Comparison of ENCODE assay signal across 1 fruit fly cellular context in the genomic region with DNA sequence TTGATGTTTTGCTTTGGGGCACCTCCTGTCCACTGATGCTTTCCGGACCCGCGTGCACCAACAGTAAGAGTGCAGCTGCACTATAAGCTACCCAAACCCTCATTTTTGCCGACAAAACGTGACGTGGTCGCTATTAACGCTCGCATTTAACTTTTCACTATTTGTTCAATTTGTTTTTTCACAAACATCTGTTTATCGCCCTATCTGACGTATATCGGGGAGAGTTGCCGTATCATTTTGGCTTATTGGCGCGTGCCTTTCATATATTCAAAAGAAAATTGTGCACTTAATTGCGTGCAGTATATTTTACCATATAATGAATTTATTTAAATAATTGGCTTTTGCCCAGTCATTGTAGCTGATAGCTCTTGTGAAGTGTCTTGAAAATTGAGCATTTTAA.
A peak's percentile ranks its signal among the peaks of the same experiment; 100 is the strongest.
TF ChIP-seq lines count a peak whose summit lies in the region.

TSS of gene Nhe1 (minus strand) at position 193 of the 400 bp plus-strand sequence.
TSS of gene Sam-S (plus strand) at position 364 of the 400 bp plus-strand sequence.

TF ChIP-seq in whole organism, embryonic, 481 proteins besides CTCF, POLR2A, EP300 and RAD21 (continued from another document and continues in another):
- TF ChIP-seq CG4820 (GFP tag; optimal IDR thresholded peaks at IDR 0.05; lab: Kevin White, UChicago) (no peak), ato (GFP tag; IDR thresholded peaks at IDR 0.05; lab: Robert Waterston, UW; ENCODE audit: partially characterized antibody) (no peak), BEAF-32 (GFP tag; optimal IDR thresholded peaks at IDR 0.05; lab: Kevin White, UChicago) (peak; percentile 31), CG13624 (GFP tag; optimal IDR thresholded peaks at IDR 0.05; lab: Kevin White, UChicago) (no peak), trem (tag; optimal IDR thresholded peaks at IDR 0.05; lab: Kevin White, UChicago) (peak; percentile 9), MESR4 (GFP tag; optimal IDR thresholded peaks at IDR 0.05; lab: Kevin White, UChicago) (peak; percentile 83), TFAM (GFP tag; optimal IDR thresholded peaks at IDR 0.05; lab: Kevin White, UChicago) (no peak), CG7357 (GFP tag; IDR thresholded peaks at IDR 0.05; lab: Robert Waterston, UW) (no peak), Atf3 (GFP tag; optimal IDR thresholded peaks at IDR 0.05; lab: Kevin White, UChicago) (no peak), CG3281 (GFP tag; optimal IDR thresholded peaks at IDR 0.05; lab: Kevin White, UChicago) (no peak), fu2 (GFP tag; optimal IDR thresholded peaks at IDR 0.05; lab: Kevin White, UChicago) (no peak), CG34376 (GFP tag; optimal IDR thresholded peaks at IDR 0.05; lab: Kevin White, UChicago) (no peak), bab2 (GFP tag; optimal IDR thresholded peaks at IDR 0.05; lab: Kevin White, UChicago) (no peak), br (optimal IDR thresholded peaks at IDR 0.05; lab: Kevin White, UChicago) (no peak), Max (GFP tag; optimal IDR thresholded peaks at IDR 0.05; lab: Kevin White, UChicago) (no peak), CG3163 (GFP tag; optimal IDR thresholded peaks at IDR 0.05; lab: Kevin White, UChicago) (no peak), HLH3B (GFP tag; IDR thresholded peaks at IDR 0.05; lab: Robert Waterston, UW) (no peak), Sin3A (optimal IDR thresholded peaks at IDR 0.05; lab: Kevin White, UChicago) (no peak), unc-4 (GFP tag; IDR thresholded peaks at IDR 0.05; lab: Robert Waterston, UW; ENCODE audit: partially characterized antibody) (0 out of 2 replicates have a peak, but pooled peaks have one; percentile 35), CG12219 (GFP tag; optimal IDR thresholded peaks at IDR 0.05; lab: Kevin White, UChicago) (no peak), zen (tag; optimal IDR thresholded peaks at IDR 0.05; lab: Kevin White, UChicago) (no peak), CG2712 (tag; optimal IDR thresholded peaks at IDR 0.05; lab: Kevin White, UChicago) (no peak), Usf (GFP tag; optimal IDR thresholded peaks at IDR 0.05; lab: Kevin White, UChicago) (no peak), Dfd (GFP tag; optimal IDR thresholded peaks at IDR 0.05; lab: Kevin White, UChicago) (no peak), Sry-δ (GFP tag; optimal IDR thresholded peaks at IDR 0.05; lab: Kevin White, UChicago) (peak; percentile 22), C15 (GFP tag; IDR thresholded peaks at IDR 0.05; lab: Robert Waterston, UW) (no peak), CG9609 (GFP tag; optimal IDR thresholded peaks at IDR 0.05; lab: Kevin White, UChicago) (no peak), eyg (GFP tag; optimal IDR thresholded peaks at IDR 0.05; lab: Kevin White, UChicago) (no peak), Gug (GFP tag; IDR thresholded peaks at IDR 0.05; lab: Robert Waterston, UW) (no peak), stwl (tag; optimal IDR thresholded peaks at IDR 0.05; lab: Kevin White, UChicago) (peak; percentile 8), CoRest (tag; optimal IDR thresholded peaks at IDR 0.05; lab: Kevin White, UChicago) (no peak), CG6791 (GFP tag; IDR thresholded peaks at IDR 0.05; lab: Robert Waterston, UW; ENCODE audit: partially characterized antibody) (0 out of 3 replicates have a peak, but pooled peaks have one; percentile 27), ranshi (GFP tag; IDR thresholded peaks at IDR 0.05; lab: Robert Waterston, UW) (no peak), sug (tag; optimal IDR thresholded peaks at IDR 0.05; lab: Kevin White, UChicago) (no peak), CG9932 (GFP tag; IDR thresholded peaks at IDR 0.05; lab: Robert Waterston, UW) (no peak), CG2116 (GFP tag; optimal IDR thresholded peaks at IDR 0.05; lab: Kevin White, UChicago) (peak; percentile 29), CG15073 (GFP tag; optimal IDR thresholded peaks at IDR 0.05; lab: Kevin White, UChicago) (no peak), HmgZ (tag; optimal IDR thresholded peaks at IDR 0.05; lab: Kevin White, UChicago) (no peak), CG10209 (GFP tag; optimal IDR thresholded peaks at IDR 0.05; lab: Kevin White, UChicago) (no peak), Eip74EF (GFP tag; optimal IDR thresholded peaks at IDR 0.05; lab: Kevin White, UChicago) (no peak), CG43689 (GFP tag; IDR thresholded peaks at IDR 0.05; lab: Robert Waterston, UW) (no peak), Hey (tag; optimal IDR thresholded peaks at IDR 0.05; lab: Kevin White, UChicago) (no peak), Gsc (GFP tag; IDR thresholded peaks at IDR 0.05; lab: Robert Waterston, UW) (no peak), crp (GFP tag; optimal IDR thresholded peaks at IDR 0.05; lab: Kevin White, UChicago) (peak in 1 of 2 experiments; percentile 78), Myb (GFP tag; optimal IDR thresholded peaks at IDR 0.05; lab: Kevin White, UChicago) (no peak), CG11085 (GFP tag; IDR thresholded peaks at IDR 0.05; lab: Robert Waterston, UW) (no peak), CG17186 (GFP tag; optimal IDR thresholded peaks at IDR 0.05; lab: Kevin White, UChicago) (no peak), CG12155 (GFP tag; optimal IDR thresholded peaks at IDR 0.05; lab: Kevin White, UChicago) (no peak), prd (optimal IDR thresholded peaks at IDR 0.05; lab: Kevin White, UChicago) (no peak), prd (GFP tag; IDR thresholded peaks at IDR 0.05; lab: Robert Waterston, UW) (no peak), CG13287 (GFP tag; IDR thresholded peaks at IDR 0.05; lab: Robert Waterston, UW; ENCODE audit: partially characterized antibody) (peak; percentile 54), CG18011 (GFP tag; optimal IDR thresholded peaks at IDR 0.05; lab: Kevin White, UChicago) (no peak), CG13424 (tag; optimal IDR thresholded peaks at IDR 0.05; lab: Kevin White, UChicago) (no peak), CG17912 (GFP tag; optimal IDR thresholded peaks at IDR 0.05; lab: Kevin White, UChicago) (no peak), Optix (GFP tag; IDR thresholded peaks at IDR 0.05; lab: Robert Waterston, UW) (no peak), B-H2 (GFP tag; optimal IDR thresholded peaks at IDR 0.05; lab: Kevin White, UChicago) (no peak), CG17328 (GFP tag; IDR thresholded peaks at IDR 0.05; lab: Robert Waterston, UW) (no peak), twi (tag; optimal IDR thresholded peaks at IDR 0.05; lab: Kevin White, UChicago) (peak; percentile 15), CG14965 (GFP tag; optimal IDR thresholded peaks at IDR 0.05; lab: Kevin White, UChicago; ENCODE audit: borderline replicate concordance) (no peak), MBD-R2 (GFP tag; IDR thresholded peaks at IDR 0.05; lab: Robert Waterston, UW) (peak; percentile 44; the same call in 1 of the 2 replicates), CG16779 (GFP tag; IDR thresholded peaks at IDR 0.05; lab: Robert Waterston, UW) (no peak), CG5245 (GFP tag; optimal IDR thresholded peaks at IDR 0.05; lab: Kevin White, UChicago) (no peak), Mad (GFP tag; optimal IDR thresholded peaks at IDR 0.05; lab: Kevin White, UChicago) (no peak), Dip3 (GFP tag; optimal IDR thresholded peaks at IDR 0.05; lab: Kevin White, UChicago) (no peak), emc (GFP tag; optimal IDR thresholded peaks at IDR 0.05; lab: Kevin White, UChicago) (no peak), pros (GFP tag; optimal IDR thresholded peaks at IDR 0.05; lab: Kevin White, UChicago) (no peak), NFAT (GFP tag; IDR thresholded peaks at IDR 0.05; lab: Robert Waterston, UW) (no peak), CG30020 (tag; optimal IDR thresholded peaks at IDR 0.05; lab: Kevin White, UChicago) (no peak), hbn (GFP tag; IDR thresholded peaks at IDR 0.05; lab: Robert Waterston, UW; ENCODE audit: partially characterized antibody) (no peak), E2f2 (GFP tag; IDR thresholded peaks at IDR 0.05; lab: Robert Waterston, UW) (peak; percentile 89), bcd (GFP tag; optimal IDR thresholded peaks at IDR 0.05; lab: Kevin White, UChicago) (no peak), cato (GFP tag; optimal IDR thresholded peaks at IDR 0.05; lab: Kevin White, UChicago; ENCODE audit: borderline replicate concordance) (no peak), so (GFP tag; IDR thresholded peaks at IDR 0.05; lab: Robert Waterston, UW) (no peak), zen2 (GFP tag; IDR thresholded peaks at IDR 0.05; lab: Robert Waterston, UW; ENCODE audit: partially characterized antibody) (no peak), Fer1 (GFP tag; optimal IDR thresholded peaks at IDR 0.05; lab: Kevin White, UChicago) (no peak), CG8281 (tag; optimal IDR thresholded peaks at IDR 0.05; lab: Kevin White, UChicago) (no peak), Dbx (GFP tag; IDR thresholded peaks at IDR 0.05; lab: Robert Waterston, UW) (no peak), CG4617 (GFP tag; optimal IDR thresholded peaks at IDR 0.05; lab: Kevin White, UChicago; ENCODE audit: borderline replicate concordance) (peak; percentile 38), CG7963 (GFP tag; IDR thresholded peaks at IDR 0.05; lab: Robert Waterston, UW; ENCODE audit: partially characterized antibody) (no peak), CG17802 (tag; optimal IDR thresholded peaks at IDR 0.05; lab: Kevin White, UChicago) (no peak), run (tag; optimal IDR thresholded peaks at IDR 0.05; lab: Kevin White, UChicago) (no peak), HLH54F (GFP tag; optimal IDR thresholded peaks at IDR 0.05; lab: Kevin White, UChicago) (no peak), Ets97D (GFP tag; optimal IDR thresholded peaks at IDR 0.05; lab: Kevin White, UChicago) (peak; percentile 6), ttk (GFP tag; IDR thresholded peaks at IDR 0.05; lab: Robert Waterston, UW) (no peak), Adf1 (GFP tag; IDR thresholded peaks at IDR 0.05; lab: Robert Waterston, UW) (no peak), nau (GFP tag; optimal IDR thresholded peaks at IDR 0.05; lab: Kevin White, UChicago) (no peak), en (GFP tag; optimal IDR thresholded peaks at IDR 0.05; lab: Kevin White, UChicago) (no peak), Scr (GFP tag; IDR thresholded peaks at IDR 0.05; lab: Robert Waterston, UW; ENCODE audit: partially characterized antibody) (peak; percentile 14), pita (GFP tag; optimal IDR thresholded peaks at IDR 0.05; lab: Kevin White, UChicago) (no peak), tna (GFP tag; IDR thresholded peaks at IDR 0.05; lab: Robert Waterston, UW; ENCODE audit: partially characterized antibody) (no peak), CG1603 (tag; optimal IDR thresholded peaks at IDR 0.05; lab: Kevin White, UChicago) (peak; percentile 8), Ets65A (GFP tag; lab: Kevin White, UChicago) (no peak), unpg (GFP tag; optimal IDR thresholded peaks at IDR 0.05; lab: Kevin White, UChicago) (no peak), Nf-YC (tag; optimal IDR thresholded peaks at IDR 0.05; lab: Kevin White, UChicago) (no peak), Ada2b (GFP tag; IDR thresholded peaks at IDR 0.05; lab: Robert Waterston, UW) (no peak), CG9817 (tag; optimal IDR thresholded peaks at IDR 0.05; lab: Kevin White, UChicago) (no peak), CrebB (tag; optimal IDR thresholded peaks at IDR 0.05; lab: Kevin White, UChicago) (no peak), az2 (GFP tag; optimal IDR thresholded peaks at IDR 0.05; lab: Kevin White, UChicago) (no peak), pzg (GFP tag; optimal IDR thresholded peaks at IDR 0.05; lab: Kevin White, UChicago) (peak; percentile 40), Ptx1 (GFP tag; IDR thresholded peaks at IDR 0.05; lab: Robert Waterston, UW) (no peak), kay (GFP tag; optimal IDR thresholded peaks at IDR 0.05; lab: Kevin White, UChicago) (no peak), gem (tag; optimal IDR thresholded peaks at IDR 0.05; lab: Kevin White, UChicago) (no peak), CG8089 (GFP tag; optimal IDR thresholded peaks at IDR 0.05; lab: Kevin White, UChicago) (no peak), sr (GFP tag; IDR thresholded peaks at IDR 0.05; lab: Robert Waterston, UW) (no peak), CG3995 (GFP tag; optimal IDR thresholded peaks at IDR 0.05; lab: Kevin White, UChicago) (no peak), gt (GFP tag; IDR thresholded peaks at IDR 0.05; lab: Robert Waterston, UW) (no peak), Rfx (GFP tag; IDR thresholded peaks at IDR 0.05; lab: Robert Waterston, UW) (no peak), jing (GFP tag; optimal IDR thresholded peaks at IDR 0.05; lab: Kevin White, UChicago) (no peak), CG15514 (GFP tag; optimal IDR thresholded peaks at IDR 0.05; lab: Kevin White, UChicago) (peak; percentile 95), odd (GFP tag; optimal IDR thresholded peaks at IDR 0.05; lab: Kevin White, UChicago) (no peak), nerfin-2 (GFP tag; IDR thresholded peaks at IDR 0.05; lab: Robert Waterston, UW; ENCODE audit: partially characterized antibody) (0 out of 2 replicates have a peak, but pooled peaks have one; percentile 39), CG4282 (GFP tag; optimal IDR thresholded peaks at IDR 0.05; lab: Kevin White, UChicago) (no peak), E2f1 (GFP tag; IDR thresholded peaks at IDR 0.05; lab: Robert Waterston, UW) (no peak), lab (GFP tag; optimal IDR thresholded peaks at IDR 0.05; lab: Kevin White, UChicago) (no peak), CG8924 (tag; optimal IDR thresholded peaks at IDR 0.05; lab: Kevin White, UChicago) (no peak), Abd-B (GFP tag; optimal IDR thresholded peaks at IDR 0.05; lab: Kevin White, UChicago) (no peak), CG31441 (GFP tag; IDR thresholded peaks at IDR 0.05; lab: Robert Waterston, UW) (no peak), Asciz (GFP tag; optimal IDR thresholded peaks at IDR 0.05; lab: Kevin White, UChicago) (no peak), sd (tag; optimal IDR thresholded peaks at IDR 0.05; lab: Kevin White, UChicago) (no peak), Dll (GFP tag; IDR thresholded peaks at IDR 0.05; lab: Robert Waterston, UW; ENCODE audit: partially characterized antibody) (peak; percentile 43; the same call in 1 of the 4 replicates), cas (GFP tag; IDR thresholded peaks at IDR 0.05; lab: Robert Waterston, UW) (no peak), CG31388 (GFP tag; optimal IDR thresholded peaks at IDR 0.05; lab: Kevin White, UChicago) (no peak), oc (tag; optimal IDR thresholded peaks at IDR 0.05; lab: Kevin White, UChicago) (no peak), HmgD (GFP tag; optimal IDR thresholded peaks at IDR 0.05; lab: Kevin White, UChicago) (no peak), Stat92E (GFP tag; optimal IDR thresholded peaks at IDR 0.05; lab: Kevin White, UChicago) (no peak), Ravus (GFP tag; IDR thresholded peaks at IDR 0.05; lab: Robert Waterston, UW) (no peak), CG10654 (GFP tag; optimal IDR thresholded peaks at IDR 0.05; lab: Kevin White, UChicago) (no peak), repo (GFP tag; optimal IDR thresholded peaks at IDR 0.05; lab: Kevin White, UChicago) (no peak), CG7271 (tag; optimal IDR thresholded peaks at IDR 0.05; lab: Kevin White, UChicago) (no peak), Mrtf (GFP tag; IDR thresholded peaks at IDR 0.05; lab: Robert Waterston, UW) (no peak), CG14441 (GFP tag; IDR thresholded peaks at IDR 0.05; lab: Robert Waterston, UW) (no peak)
